Worm (Caenorhabditis elegans): ENCODE results near the gene hum-4.

The hum-4 gene

ce11 chrX:11375509-11375908 is 57.9 kb downstream of the hum-4 start, which contains the start of gene F42E11.3:
F42E11.3 (minus strand) TSS chrX:11375609.
- TF ChIP-seq blmp-1 (tag; optimal IDR thresholded peaks at IDR 0.05; ENCODE audit: insufficient read depth): no peak
- no peak for TF ChIP-seq nhr-21 (tag; optimal IDR thresholded peaks at IDR 0.05)
- no peak for TF ChIP-seq unc-55 (GFP tag; optimal IDR thresholded peaks at IDR 0.05)
- no peak for TF ChIP-seq ceh-82 (tag; optimal IDR thresholded peaks at IDR 0.05)
- no peak for TF ChIP-seq ZK546.5 (tag; optimal IDR thresholded peaks at IDR 0.05)
- no peak for TF ChIP-seq aly-2 (tag; optimal IDR thresholded peaks at IDR 0.05)
- no peak for TF ChIP-seq nhr-10 (tag; optimal IDR thresholded peaks at IDR 0.05)
- no peak for TF ChIP-seq nhr-12 (tag; optimal IDR thresholded peaks at IDR 0.05)
- no peak for TF ChIP-seq lsy-2 (tag; optimal IDR thresholded peaks at IDR 0.05)
- no peak for TF ChIP-seq ztf-11 (tag; optimal IDR thresholded peaks at IDR 0.05)
- TF ChIP-seq unc-39 (tag; optimal IDR thresholded peaks at IDR 0.05): no peak
- TF ChIP-seq lin-39 (tag; optimal IDR thresholded peaks at IDR 0.05): no peak
- no peak for TF ChIP-seq nhr-11 (tag; optimal IDR thresholded peaks at IDR 0.05)
- TF ChIP-seq nhr-77 (tag; optimal IDR thresholded peaks at IDR 0.05): no peak
- TF ChIP-seq sma-3 (GFP tag; optimal IDR thresholded peaks at IDR 0.05): no peak

Measured in whole organism, L2 larva.